Worm (Caenorhabditis elegans): ENCODE data around the gene H27A22.1.

DNA sequence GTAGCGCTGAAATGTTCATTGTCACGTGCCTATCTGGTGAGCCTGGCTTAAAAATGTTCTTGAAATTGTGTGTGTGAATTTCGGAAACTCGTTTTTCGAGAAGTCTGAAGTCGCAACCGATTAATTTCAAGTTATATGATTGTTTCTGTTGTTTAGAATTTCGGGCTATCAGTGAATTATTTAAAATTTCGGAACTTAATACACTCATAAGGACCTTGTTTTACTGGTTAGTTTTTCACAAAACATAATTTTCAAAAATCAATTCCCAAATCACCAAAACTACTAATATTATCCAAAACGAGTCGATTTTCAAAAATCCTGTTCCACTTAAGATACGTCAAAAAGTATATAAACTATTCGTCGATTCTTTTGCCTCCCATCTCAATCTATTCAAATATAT lies 28.1 kb downstream of the H27A22.1 start:
- TF ChIP-seq egl-27 (tag; optimal IDR thresholded peaks at IDR 0.05) (no peak), snpc-4 (tag; optimal IDR thresholded peaks at IDR 0.05) (no peak), aly-2 (tag; optimal IDR thresholded peaks at IDR 0.05) (no peak), nhr-237 (tag; optimal IDR thresholded peaks at IDR 0.05) (no peak), ama-1 (optimal IDR thresholded peaks at IDR 0.05) (no peak)
